In genomic region chrV:9588574-9588973, ce11 we compare ENCODE assay signal across 5 worm cellular contexts.
TF ChIP-seq lines count a peak whose summit lies in the region.

No protein-coding gene starts in this region.

TF ChIP-seq in whole organism, L1 larva, 84 proteins besides CTCF, POLR2A, EP300 and RAD21:
- TF ChIP-seq lin-14 (GFP tag; optimal IDR thresholded peaks at IDR 0.05; lab: Kevin White, UChicago): peak; percentile 57
- TF ChIP-seq nhr-85 (tag; lab: Kevin White, UChicago): peak; percentile 68
- TF ChIP-seq pax-3 (tag; optimal IDR thresholded peaks at IDR 0.05; lab: Kevin White, UChicago): no peak
- peak in 2 of 6 experiments; percentile 40 to 41 for TF ChIP-seq elt-3 (tag; optimal IDR thresholded peaks at IDR 0.05; lab: Kevin White, UChicago)
- TF ChIP-seq nhr-20 (tag; optimal IDR thresholded peaks at IDR 0.05; lab: Kevin White, UChicago): peak; percentile 22
- no peak for TF ChIP-seq unc-130 (tag; optimal IDR thresholded peaks at IDR 0.05; lab: Kevin White, UChicago)
- no peak for TF ChIP-seq pqm-1 (tag; optimal IDR thresholded peaks at IDR 0.05; lab: Kevin White, UChicago)
- peak; percentile 34 for TF ChIP-seq snu-23 (GFP tag; optimal IDR thresholded peaks at IDR 0.05; lab: Kevin White, UChicago)
- peak; percentile 68 for TF ChIP-seq blmp-1 (tag; optimal IDR thresholded peaks at IDR 0.05; lab: Kevin White, UChicago)
- peak; percentile 5 for TF ChIP-seq nhr-71 (tag; optimal IDR thresholded peaks at IDR 0.05; lab: Kevin White, UChicago)
- TF ChIP-seq mep-1 (tag; optimal IDR thresholded peaks at IDR 0.05; lab: Kevin White, UChicago): peak; percentile 16

TF ChIP-seq in whole organism, L2 larva, 48 proteins besides CTCF, POLR2A, EP300 and RAD21:
- TF ChIP-seq sma-3 (GFP tag; optimal IDR thresholded peaks at IDR 0.05; lab: Kevin White, UChicago) (peak; percentile 24), ceh-82 (tag; optimal IDR thresholded peaks at IDR 0.05; lab: Kevin White, UChicago) (no peak), snpc-4 (tag; optimal IDR thresholded peaks at IDR 0.05; lab: Kevin White, UChicago) (no peak), sma-9 (GFP tag; optimal IDR thresholded peaks at IDR 0.05; lab: Kevin White, UChicago) (peak; percentile 49), sma-9 (tag; optimal IDR thresholded peaks at IDR 0.05; lab: Kevin White, UChicago) (no peak), F13H6.1 (tag; optimal IDR thresholded peaks at IDR 0.05; lab: Kevin White, UChicago) (no peak), lin-39 (tag; optimal IDR thresholded peaks at IDR 0.05; lab: Kevin White, UChicago) (no peak), nhr-11 (tag; optimal IDR thresholded peaks at IDR 0.05; lab: Kevin White, UChicago) (no peak), fos-1 (tag; optimal IDR thresholded peaks at IDR 0.05; lab: Kevin White, UChicago) (peak; percentile 18), nhr-21 (tag; optimal IDR thresholded peaks at IDR 0.05; lab: Kevin White, UChicago) (peak; percentile 20)

TF ChIP-seq in whole organism, L3 larva, 47 proteins besides CTCF, POLR2A, EP300 and RAD21:
- TF ChIP-seq nhr-43 (tag; optimal IDR thresholded peaks at IDR 0.05; lab: Kevin White, UChicago; ENCODE audit: poor library complexity, severe bottlenecking): peak; percentile 13
- no peak for TF ChIP-seq nhr-67 (tag; optimal IDR thresholded peaks at IDR 0.05; lab: Kevin White, UChicago)
- peak; percentile 54 for TF ChIP-seq nhr-23 (tag; optimal IDR thresholded peaks at IDR 0.05; lab: Kevin White, UChicago)

TF ChIP-seq in whole organism, L4 larva, 104 proteins besides CTCF, POLR2A, EP300 and RAD21:
- TF ChIP-seq nhr-28 (tag; optimal IDR thresholded peaks at IDR 0.05; lab: Kevin White, UChicago) (peak; percentile 44), duxl-1 (tag; optimal IDR thresholded peaks at IDR 0.05; lab: Kevin White, UChicago; ENCODE audit: poor library complexity) (no peak)

TF ChIP-seq in whole organism, mixed stage, embryonic, 35 proteins besides CTCF, POLR2A, EP300 and RAD21:
- TF ChIP-seq elt-1 (tag; optimal IDR thresholded peaks at IDR 0.05; lab: Kevin White, UChicago; ENCODE audit: borderline replicate concordance, insufficient read depth): peak; percentile 36
- TF ChIP-seq mls-2 (tag; optimal IDR thresholded peaks at IDR 0.05; lab: Kevin White, UChicago): no peak

Comparison
In these comparisons a context has a peak if more than half of its experiments do, and no peak if none do; other contexts are left out.
1. Of the 29 proteins assayed by ChIP-seq in both whole organism, L4 larva and whole organism, L1 larva: peak only in whole organism, L4 larva: nhr-28; only in whole organism, L1 larva: mep-1; in both: none; in neither: 27.